Fruit fly (Drosophila melanogaster): ENCODE results near the gene ND-20L.

Gene ND-20L

dm6 chr3R:29493242-29493944, 22.1 kb upstream of the ND-20L start, which contains the start of the genes CG2310 and Diedel (continued):
- TF ChIP-seq CG1832 (GFP tag; optimal IDR thresholded peaks at IDR 0.05) (no peak), CG5245 (GFP tag; optimal IDR thresholded peaks at IDR 0.05) (no peak), NC2α (GFP tag; optimal IDR thresholded peaks at IDR 0.05) (no peak), gcm (GFP tag; optimal IDR thresholded peaks at IDR 0.05) (peak; percentile 26), repo (GFP tag; optimal IDR thresholded peaks at IDR 0.05) (no peak), CG15073 (GFP tag; optimal IDR thresholded peaks at IDR 0.05) (no peak), CG8089 (GFP tag; optimal IDR thresholded peaks at IDR 0.05) (no peak), br (optimal IDR thresholded peaks at IDR 0.05) (no peak), lmd (GFP tag; IDR thresholded peaks at IDR 0.05) (no peak), CG43689 (GFP tag; IDR thresholded peaks at IDR 0.05) (no peak), maf-S (GFP tag; optimal IDR thresholded peaks at IDR 0.05) (no peak), CG12071 (GFP tag; optimal IDR thresholded peaks at IDR 0.05) (no peak), CG11398 (GFP tag; optimal IDR thresholded peaks at IDR 0.05) (no peak), gfzf (GFP tag; optimal IDR thresholded peaks at IDR 0.05) (peak; percentile 66), CG14965 (GFP tag; optimal IDR thresholded peaks at IDR 0.05; ENCODE audit: borderline replicate concordance) (no peak), CG18262 (tag; optimal IDR thresholded peaks at IDR 0.05) (no peak), emc (GFP tag; optimal IDR thresholded peaks at IDR 0.05) (no peak), CG6813 (GFP tag; optimal IDR thresholded peaks at IDR 0.05) (no peak), CG12155 (GFP tag; optimal IDR thresholded peaks at IDR 0.05) (no peak), Xrp1 (GFP tag; IDR thresholded peaks at IDR 0.05) (no peak), Sox100B (GFP tag; optimal IDR thresholded peaks at IDR 0.05) (no peak), Pdp1 (GFP tag; optimal IDR thresholded peaks at IDR 0.05) (peak in 1 of 2 experiments; percentile 20), Oaz (GFP tag; IDR thresholded peaks at IDR 0.05) (no peak), CG2116 (GFP tag; optimal IDR thresholded peaks at IDR 0.05) (peak; percentile 57), so (GFP tag; IDR thresholded peaks at IDR 0.05) (no peak), ab (GFP tag; optimal IDR thresholded peaks at IDR 0.05) (no peak), BEAF-32 (GFP tag; optimal IDR thresholded peaks at IDR 0.05) (peak; percentile 52), onecut (GFP tag; IDR thresholded peaks at IDR 0.05) (no peak), CG17186 (GFP tag; optimal IDR thresholded peaks at IDR 0.05) (peak; percentile 32), CG15601 (tag; optimal IDR thresholded peaks at IDR 0.05) (peak; percentile 26), CG4424 (GFP tag; optimal IDR thresholded peaks at IDR 0.05) (no peak), CG6272 (GFP tag; IDR thresholded peaks at IDR 0.05) (0 out of 2 replicates have a peak, but pooled peaks have one; percentile 25), ase (GFP tag; IDR thresholded peaks at IDR 0.05) (0 out of 3 replicates have a peak, but pooled peaks have one; percentile 6), CG10462 (GFP tag; optimal IDR thresholded peaks at IDR 0.05) (no peak), klu (GFP tag; IDR thresholded peaks at IDR 0.05) (no peak), CG11560 (tag; IDR thresholded peaks at IDR 0.05) (no peak), pnt (GFP tag; optimal IDR thresholded peaks at IDR 0.05) (no peak), da (GFP tag; optimal IDR thresholded peaks at IDR 0.05) (no peak), al (GFP tag; IDR thresholded peaks at IDR 0.05) (no peak), CG1529 (GFP tag; optimal IDR thresholded peaks at IDR 0.05) (no peak), CG7928 (GFP tag; optimal IDR thresholded peaks at IDR 0.05) (peak; percentile 7), Hey (tag; optimal IDR thresholded peaks at IDR 0.05) (no peak), Atf6 (GFP tag; IDR thresholded peaks at IDR 0.05) (no peak), Antp (GFP tag; optimal IDR thresholded peaks at IDR 0.05) (no peak), Ets65A (GFP tag) (peak; percentile 82), NK7.1 (GFP tag; optimal IDR thresholded peaks at IDR 0.05) (no peak), Xbp1 (GFP tag; optimal IDR thresholded peaks at IDR 0.05) (no peak), CG3281 (GFP tag; optimal IDR thresholded peaks at IDR 0.05) (no peak), CG17328 (GFP tag; IDR thresholded peaks at IDR 0.05) (0 out of 2 replicates have a peak, but pooled peaks have one; percentile 36), CG17361 (GFP tag; IDR thresholded peaks at IDR 0.05) (no peak), sug (tag; optimal IDR thresholded peaks at IDR 0.05) (peak; percentile 27), luna (GFP tag; optimal IDR thresholded peaks at IDR 0.05) (no peak)
